Worm (Caenorhabditis elegans) whole organism, late embryonic: ENCODE data around the gene B0302.4.

Experiments
- K02D7.2 ChIP-seq: sonication (generic microtip); optimal IDR thresholded peaks from 2 replicates; lab custom pipeline; 2017; ENCODE audit warnings: mild to moderate bottlenecking, missing genetic modification characterization, missing compliant biosample characterization
- ama-1 ChIP-seq: fragments of 150-350 bp; optimal IDR thresholded peaks from 2 replicates; lab custom pipeline; 2014
- ceh-45 ChIP-seq: fragments of 200-800 bp; sonication (Bioruptor generic); IDR thresholded peaks from 2 replicates; pipeline ENCODE4 v1.3.6; 2022; ENCODE audit warnings: missing genetic modification reagents, missing genetic modification characterization, missing compliant biosample characterization
- elt-2 ChIP-seq: sonication (generic microtip); optimal IDR thresholded peaks from 2 replicates; lab custom pipeline; 2016; ENCODE audit warnings: missing genetic modification reagents, missing genetic modification characterization, missing compliant biosample characterization
- elt-4 ChIP-seq: sonication (generic microtip); optimal IDR thresholded peaks from 2 replicates; lab custom pipeline; 2016; ENCODE audit warnings: missing genetic modification characterization, missing compliant biosample characterization
- eyg-1 ChIP-seq: sonication (generic microtip); optimal IDR thresholded peaks from 2 replicates; lab custom pipeline; 2016; ENCODE audit warnings: missing genotype, missing genetic modification characterization, missing compliant biosample characterization
- lin-11 ChIP-seq: fragments of 200-800 bp; sonication (Bioruptor generic); optimal IDR thresholded peaks from 2 replicates; lab custom pipeline; 2018; ENCODE audit warnings: mild to moderate bottlenecking, missing genetic modification characterization, missing compliant biosample characterization
- nfya-1 ChIP-seq: sonication (generic microtip); optimal IDR thresholded peaks from 2 replicates; lab custom pipeline; 2017; ENCODE audit warnings: missing genetic modification characterization, mild to moderate bottlenecking, missing compliant biosample characterization, antibody characterized with exemption, moderate library complexity
- nhr-11 ChIP-seq: fragments of 150-350 bp; optimal IDR thresholded peaks from 2 replicates; lab custom pipeline; 2014; ENCODE audit warnings: missing biosample characterization, missing genetic modification characterization
- nhr-232 ChIP-seq: sonication (generic microtip); optimal IDR thresholded peaks from 2 replicates; lab custom pipeline; 2016; ENCODE audit warnings: missing genetic modification characterization, missing compliant biosample characterization
- pag-3 ChIP-seq: sonication (generic microtip); optimal IDR thresholded peaks from 2 replicates; lab custom pipeline; 2016; ENCODE audit warnings: missing compliant biosample characterization, missing genetic modification characterization, borderline replicate concordance
- pha-4 ChIP-seq: fragments of 150-350 bp; optimal IDR thresholded peaks from 2 replicates; lab custom pipeline; 2018; ENCODE audit warnings: missing biosample characterization, missing genetic modification reagents, missing genetic modification characterization
- pqm-1 ChIP-seq: sonication (generic microtip); optimal IDR thresholded peaks from 2 replicates; lab custom pipeline; 2016; ENCODE audit warnings: missing genetic modification characterization, missing compliant biosample characterization
- sox-4 ChIP-seq: sonication (generic microtip); optimal IDR thresholded peaks from 2 replicates; lab custom pipeline; 2017; ENCODE audit warnings: mild to moderate bottlenecking, missing genetic modification characterization, inconsistent platforms, missing compliant biosample characterization

- TF ChIP-seq elt-2 (tag; lab: Kevin White, UChicago) (no peak), pha-4 (tag; lab: Kevin White, UChicago) (no peak), pag-3 (tag; lab: Kevin White, UChicago) (no peak), eyg-1 (no peak), ama-1 (lab: Kevin White, UChicago) (no peak), nfya-1 (tag; lab: Kevin White, UChicago) (no peak), lin-11 (tag; lab: Kevin White, UChicago) (no peak), K02D7.2 (tag; lab: Kevin White, UChicago) (no peak), nhr-232 (tag; lab: Kevin White, UChicago) (no peak), elt-4 (tag; lab: Kevin White, UChicago) (no peak), ceh-45 (GFP tag; lab: Robert Waterston, UW) (no peak), sox-4 (tag; lab: Kevin White, UChicago) (no peak), pqm-1 (no peak), nhr-11 (tag; lab: Kevin White, UChicago) (no peak)
Measured at ce11 chrX:17157089-17157488, 19.5 kb downstream of the B0302.4 start.
